Worm (Caenorhabditis elegans) whole organism, L4 larva: ENCODE data around the gene pup-2.

Experiments
- D1046.2 ChIP-seq: fragments of 200-800 bp; sonication (Bioruptor generic); IDR thresholded peaks from 2 replicates; pipeline ENCODE4 v1.3.6; 2022; ENCODE audit warnings: missing genetic modification characterization, missing compliant biosample characterization
- F44E2.7 ChIP-seq: fragments of 200-800 bp; sonication (Bioruptor generic); IDR thresholded peaks from 2 replicates; pipeline ENCODE4 v2.1.2; 2022; ENCODE audit warnings: missing genetic modification characterization, missing compliant biosample characterization
- T20F7.1 ChIP-seq: fragments of 200-800 bp; sonication (Bioruptor generic); optimal IDR thresholded peaks from 2 replicates; lab custom pipeline; 2018; ENCODE audit warnings: mild to moderate bottlenecking, missing genetic modification characterization, missing compliant biosample characterization
- Y105C5A.15 ChIP-seq: fragments of 200-800 bp; sonication (Bioruptor generic); IDR thresholded peaks from 2 replicates; pipeline ENCODE4 v1.3.6; 2022; ENCODE audit warnings: missing genetic modification characterization, missing compliant biosample characterization
- Y75B8A.6 ChIP-seq: fragments of 200-800 bp; sonication (Bioruptor generic); IDR thresholded peaks from 2 replicates; pipeline ENCODE4 v1.3.6; 2022; ENCODE audit warnings: missing genetic modification reagents, missing genetic modification characterization, missing compliant biosample characterization
- ZK337.2 ChIP-seq: fragments of 200-800 bp; sonication (Bioruptor generic); IDR thresholded peaks from 2 replicates; pipeline ENCODE4 v1.3.6; 2022; ENCODE audit warnings: missing genetic modification reagents, missing genetic modification characterization, missing compliant biosample characterization
- aha-1 ChIP-seq: fragments of 150-350 bp; peaks from one replicate; lab custom pipeline; 2014; ENCODE audit warnings: missing biosample characterization, missing genetic modification characterization
- ceh-62 ChIP-seq: sonication (generic microtip); optimal IDR thresholded peaks from 2 replicates; lab custom pipeline; 2017; ENCODE audit warnings: missing biosample characterization, missing genetic modification characterization
- ceh-82 ChIP-seq: sonication (generic microtip); optimal IDR thresholded peaks from 2 replicates; lab custom pipeline; 2017; ENCODE audit warnings: missing biosample characterization, missing genetic modification characterization
- cey-2 ChIP-seq: sonication (generic microtip); optimal IDR thresholded peaks from 3 replicates; lab custom pipeline; 2017; ENCODE audit warnings: missing genetic modification characterization, mild to moderate bottlenecking, missing compliant biosample characterization, antibody characterized with exemption, borderline replicate concordance; ENCODE audit not compliant: insufficient read depth
- ctbp-1 ChIP-seq: fragments of 200-800 bp; sonication (Bioruptor generic); IDR thresholded peaks from 2 replicates; pipeline ENCODE4 v1.3.6; 2022; ENCODE audit warnings: missing genetic modification reagents, missing genetic modification characterization, missing compliant biosample characterization
- daf-16 ChIP-seq, 3 experiments: sonication (generic microtip); optimal IDR thresholded peaks; 2 replicates each; lab custom pipeline; 2016 to 2017; ENCODE audit warnings: missing genetic modification characterization in 3 of 3, missing genetic modification reagents in 3 of 3, mild to moderate bottlenecking in 2 of 3, missing compliant biosample characterization in 2 of 3, missing biosample characterization in 1 of 3, moderate library complexity in 1 of 3
- dmd-6 ChIP-seq: fragments of 200-800 bp; sonication (Bioruptor generic); IDR thresholded peaks from 2 replicates; pipeline ENCODE4 v1.3.6; 2022; ENCODE audit warnings: missing genetic modification reagents, missing genetic modification characterization, missing compliant biosample characterization
- dmd-8 ChIP-seq: fragments of 200-800 bp; sonication (Bioruptor generic); IDR thresholded peaks from 2 replicates; pipeline ENCODE4 v1.3.6; 2022; ENCODE audit warnings: missing genetic modification characterization, missing compliant biosample characterization
- dmd-9 ChIP-seq: fragments of 200-800 bp; sonication (Bioruptor generic); IDR thresholded peaks from 2 replicates; pipeline ENCODE4 v1.3.6; 2022; ENCODE audit warnings: missing genetic modification reagents, missing genetic modification characterization, missing compliant biosample characterization
- dpl-1 ChIP-seq: fragments of 150-350 bp; optimal IDR thresholded peaks from 2 replicates; lab custom pipeline; 2014; ENCODE audit warnings: missing biosample characterization, missing genetic modification reagents, missing genetic modification characterization
- duxl-1 ChIP-seq: sonication (generic microtip); optimal IDR thresholded peaks from 2 replicates; lab custom pipeline; 2016; ENCODE audit warnings: mild to moderate bottlenecking, missing genetic modification characterization, moderate library complexity, missing compliant biosample characterization; ENCODE audit not compliant: poor library complexity
- hif-1 ChIP-seq, 2 experiments: sonication (generic microtip); optimal IDR thresholded peaks; 2 replicates each; lab custom pipeline; 2016 to 2017; ENCODE audit warnings: missing compliant biosample characterization in 2 of 2, missing genetic modification characterization in 2 of 2, missing genetic modification reagents in 2 of 2, missing genotype in 2 of 2, mild to moderate bottlenecking in 1 of 2
- hlh-30 ChIP-seq: sonication (generic microtip); optimal IDR thresholded peaks from 2 replicates; lab custom pipeline; 2017; ENCODE audit warnings: antibody characterized with exemption, mild to moderate bottlenecking, missing genetic modification characterization, missing compliant biosample characterization; ENCODE audit not compliant: insufficient read depth
- hmg-1.1 ChIP-seq: fragments of 200-800 bp; sonication (Bioruptor generic); IDR thresholded peaks from 2 replicates; pipeline ENCODE4 v1.3.6; 2022; ENCODE audit warnings: missing genetic modification reagents, missing genetic modification characterization, missing compliant biosample characterization
- lsy-2 ChIP-seq, 2 experiments: fragments of 150-350 bp in 1 of 2; sonication (generic microtip) in 1 of 2; optimal IDR thresholded peaks; 2 replicates each; lab custom pipeline; 2014 to 2017; ENCODE audit warnings: missing biosample characterization in 2 of 2, missing genetic modification characterization in 2 of 2
- mep-1 ChIP-seq: fragments of 150-350 bp; sonication (generic microtip); optimal IDR thresholded peaks from 3 replicates; lab custom pipeline; 2014; ENCODE audit warnings: missing biosample characterization, missing genetic modification characterization
- mes-2 ChIP-seq: sonication (generic microtip); optimal IDR thresholded peaks from 2 replicates; lab custom pipeline; 2016; ENCODE audit warnings: missing genotype, mild to moderate bottlenecking, missing genetic modification characterization, missing compliant biosample characterization; ENCODE audit not compliant: poor library complexity, severe bottlenecking
- nhr-25 ChIP-seq: sonication (generic microtip); optimal IDR thresholded peaks from 2 replicates; lab custom pipeline; 2017; ENCODE audit warnings: missing genetic modification characterization, mild to moderate bottlenecking, missing compliant biosample characterization, antibody characterized with exemption, moderate library complexity, borderline replicate concordance; ENCODE audit not compliant: insufficient read depth
- nhr-28 ChIP-seq: fragments of 150-350 bp; optimal IDR thresholded peaks from 2 replicates; lab custom pipeline; 2014; ENCODE audit warnings: missing biosample characterization, missing genetic modification characterization
- nhr-77 ChIP-seq: fragments of 150-350 bp; optimal IDR thresholded peaks from 2 replicates; lab custom pipeline; 2014; ENCODE audit warnings: missing biosample characterization, missing genetic modification characterization
- pha-4 ChIP-seq, 2 experiments: fragments of 150-350 bp in 1 of 2; fragments of 200-800 bp in 1 of 2; sonication (Bioruptor generic) in 1 of 2; IDR thresholded peaks in 1 of 2; optimal IDR thresholded peaks in 1 of 2; 2 replicates each; pipeline versions ENCODE4 v1.3.6 to Lab custom; 2014 to 2022; ENCODE audit warnings: missing genetic modification characterization in 2 of 2, missing genetic modification reagents in 2 of 2, missing biosample characterization in 1 of 2, missing compliant biosample characterization in 1 of 2
- saeg-2 ChIP-seq: fragments of 200-800 bp; sonication (Bioruptor generic); IDR thresholded peaks from 2 replicates; pipeline ENCODE4 v1.3.6; 2022; ENCODE audit warnings: missing genetic modification reagents, missing genetic modification characterization, missing compliant biosample characterization
- set-16 ChIP-seq: fragments of 200-800 bp; sonication (Bioruptor generic); IDR thresholded peaks from 2 replicates; pipeline ENCODE4 v1.3.6; 2022; ENCODE audit warnings: missing genetic modification reagents, missing genetic modification characterization, missing compliant biosample characterization
- skn-1 ChIP-seq: fragments of 150-350 bp; optimal IDR thresholded peaks from 2 replicates; lab custom pipeline; 2014; ENCODE audit warnings: missing biosample characterization, missing genetic modification characterization
- spr-1 ChIP-seq: sonication (generic microtip); optimal IDR thresholded peaks from 2 replicates; lab custom pipeline; 2016; ENCODE audit warnings: mild to moderate bottlenecking, missing genetic modification characterization, missing compliant biosample characterization
- spr-3 ChIP-seq: fragments of 200-800 bp; sonication (Bioruptor generic); optimal IDR thresholded peaks from 2 replicates; lab custom pipeline; 2018; ENCODE audit warnings: mild to moderate bottlenecking, missing genetic modification characterization, missing compliant biosample characterization
- unc-62 ChIP-seq, 3 experiments: fragments of 150-350 bp in 1 of 3; sonication (generic microtip); optimal IDR thresholded peaks in 2 of 3; peaks in 1 of 3; 1 replicate in 1 of 3; 2 replicates in 2 of 3; lab custom pipeline; 2014 to 2017; ENCODE audit warnings: missing biosample characterization in 3 of 3, missing genetic modification characterization in 3 of 3, missing genetic modification reagents in 3 of 3, missing genotype in 1 of 3
- zfp-3 ChIP-seq: fragments of 200-800 bp; sonication (Bioruptor generic); conservative IDR thresholded peaks from 2 replicates; pipeline ENCODE4 v1.3.6; 2022; ENCODE audit warnings: missing genetic modification reagents, missing genetic modification characterization, missing compliant biosample characterization

The pup-2 gene

DNA sequence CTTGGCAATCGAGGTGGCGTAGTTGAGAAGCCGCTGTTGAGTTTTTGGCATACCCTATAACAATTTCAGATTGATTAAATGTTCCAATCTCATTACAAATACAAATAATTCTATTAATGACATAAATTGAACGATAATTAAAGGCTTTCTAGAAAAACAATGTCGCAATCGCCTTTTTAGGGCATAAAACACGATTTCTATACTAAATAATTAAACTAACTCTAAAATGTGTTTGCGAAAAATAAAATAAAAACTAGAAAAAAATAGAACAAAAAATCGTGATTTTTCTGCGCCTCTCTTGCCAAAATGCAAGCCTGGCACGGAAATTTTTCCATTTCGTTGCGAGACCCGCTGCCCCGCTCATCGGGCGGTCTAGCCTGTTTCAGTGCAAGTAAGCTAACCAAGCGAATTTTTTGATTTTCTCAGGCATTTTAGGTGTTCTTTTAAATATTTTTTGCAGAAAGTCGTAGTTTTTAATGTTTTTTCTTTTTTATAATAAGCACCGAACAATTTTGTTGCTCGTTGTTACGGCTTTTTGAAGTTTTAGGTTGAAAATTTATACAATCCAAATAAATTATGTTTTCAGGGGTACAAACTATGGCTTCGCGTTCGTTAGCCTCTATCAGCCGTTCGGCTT is 42.2 kb downstream of the pup-2 start, which contains the start of the genes C34E10.12, C34E10.10 and atp-2 (continued):
- TF ChIP-seq unc-62 (GFP tag; optimal IDR thresholded peaks at IDR 0.05 in 1 of 2; lab: Kevin White, UChicago) (peak in 1 of 2 experiments; percentile 83), unc-62 (tag; optimal IDR thresholded peaks at IDR 0.05; lab: Kevin White, UChicago) (no peak), cey-2 (tag; lab: Kevin White, UChicago) (no peak), lsy-2 (tag; optimal IDR thresholded peaks at IDR 0.05; lab: Kevin White, UChicago) (peak in 1 of 2 experiments; percentile 93), dmd-9 (peak; percentile 42; the same call in 1 of the 2 replicates), skn-1 (tag; lab: Kevin White, UChicago) (no peak), nhr-25 (tag; lab: Kevin White, UChicago) (peak; percentile 22), D1046.2 (GFP tag; lab: Robert Waterston, UW) (no peak), ceh-62 (tag; lab: Kevin White, UChicago) (no peak), hlh-30 (tag; lab: Kevin White, UChicago) (peak; percentile 77), nhr-77 (tag; lab: Kevin White, UChicago) (peak; percentile 77), spr-3 (GFP tag; lab: Kevin White, UChicago) (no peak), dmd-8 (GFP tag; lab: Robert Waterston, UW) (no peak), hif-1 (tag; optimal IDR thresholded peaks at IDR 0.05; lab: Kevin White, UChicago) (peak in 1 of 2 experiments; percentile 77), duxl-1 (tag; lab: Kevin White, UChicago) (peak; percentile 11), nhr-28 (tag; lab: Kevin White, UChicago) (peak; percentile 82), spr-1 (tag; lab: Kevin White, UChicago) (peak; percentile 52), ceh-82 (tag; lab: Kevin White, UChicago) (no peak), hmg-1.1 (GFP tag; lab: Robert Waterston, UW) (peak; percentile 69), set-16 (GFP tag; lab: Robert Waterston, UW) (no peak), mep-1 (tag; lab: Kevin White, UChicago) (peak; percentile 95), Y75B8A.6 (GFP tag; lab: Robert Waterston, UW) (no peak), saeg-2 (GFP tag; lab: Robert Waterston, UW) (no peak), zfp-3 (GFP tag; lab: Robert Waterston, UW) (0 out of 2 replicates have a peak, but pooled peaks have one; percentile 37), aha-1 (tag; lab: Kevin White, UChicago) (peak; percentile 96), daf-16 (GFP tag; optimal IDR thresholded peaks at IDR 0.05; lab: Kevin White, UChicago) (peak in 1 of 2 experiments; percentile 14), daf-16 (tag; optimal IDR thresholded peaks at IDR 0.05; lab: Kevin White, UChicago) (peak; percentile 46), dpl-1 (GFP tag; lab: Kevin White, UChicago) (peak; percentile 81), T20F7.1 (GFP tag; lab: Kevin White, UChicago) (peak; percentile 76), dmd-6 (GFP tag; lab: Robert Waterston, UW) (peak; percentile 44; the same call in 1 of the 2 replicates), F44E2.7 (GFP tag; lab: Robert Waterston, UW) (no peak), Y105C5A.15 (no peak), mes-2 (peak; percentile 93), pha-4 (GFP tag; IDR thresholded peaks at IDR 0.05; lab: Robert Waterston, UW) (0 out of 2 replicates have a peak, but pooled peaks have one; percentile 14), pha-4 (tag; optimal IDR thresholded peaks at IDR 0.05; lab: Kevin White, UChicago) (no peak)

DNA sequence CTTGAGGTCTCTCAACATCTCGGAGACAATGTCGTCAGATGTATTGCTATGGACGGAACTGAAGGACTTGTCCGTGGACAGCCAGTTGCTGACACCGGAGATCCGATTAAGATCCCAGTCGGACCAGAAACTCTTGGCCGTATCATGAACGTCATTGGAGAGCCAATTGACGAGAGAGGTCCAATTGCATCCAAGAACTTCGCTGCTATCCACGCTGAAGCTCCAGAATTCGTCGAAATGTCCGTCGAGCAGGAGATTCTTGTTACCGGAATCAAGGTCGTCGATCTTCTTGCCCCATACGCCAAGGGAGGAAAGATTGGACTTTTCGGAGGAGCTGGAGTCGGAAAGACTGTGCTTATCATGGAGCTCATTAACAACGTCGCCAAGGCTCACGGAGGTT is 43.1 kb downstream of the pup-2 start:
- TF ChIP-seq ctbp-1 (GFP tag; lab: Robert Waterston, UW) (no peak), ZK337.2 (GFP tag; lab: Robert Waterston, UW) (no peak), Y75B8A.6 (GFP tag; lab: Robert Waterston, UW) (no peak)
